Worm (Caenorhabditis elegans): ENCODE data around the gene ptc-3.

The ptc-3 gene

DNA sequence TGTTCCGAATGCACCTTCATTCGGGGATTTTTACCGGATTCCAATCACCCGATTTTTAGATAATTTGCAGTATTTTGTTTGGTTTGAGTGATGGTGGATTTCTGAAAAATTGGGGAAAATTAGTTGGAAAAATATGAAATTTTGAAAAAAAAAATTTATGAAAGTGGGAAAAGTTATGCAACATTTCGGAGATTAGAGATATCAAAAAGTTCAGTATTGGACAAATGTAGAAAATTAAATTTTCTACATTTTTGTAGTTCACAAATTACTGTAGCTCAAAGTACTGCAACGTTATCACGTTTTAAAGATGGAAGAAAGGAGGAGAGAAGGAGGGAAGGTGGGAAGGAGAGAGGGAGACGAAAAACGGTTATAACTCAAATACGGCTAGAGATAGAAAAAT is at the start of gene ptc-3:
ptc-3 (minus strand) TSS at position 101 of the 400 bp plus-strand sequence.
- TF ChIP-seq nhr-80 (tag; optimal IDR thresholded peaks at IDR 0.05) (no peak), attf-5 (GFP tag; optimal IDR thresholded peaks at IDR 0.05) (no peak), Y79H2A.3 (GFP tag; conservative IDR thresholded peaks at IDR 0.05) (no peak), rcor-1 (GFP tag; IDR thresholded peaks at IDR 0.05) (no peak), athp-1 (tag; optimal IDR thresholded peaks at IDR 0.05) (no peak), sea-2 (GFP tag; IDR thresholded peaks at IDR 0.05) (no peak), Y67H2A.10 (GFP tag; conservative IDR thresholded peaks at IDR 0.05) (no peak), dox-1 (GFP tag; IDR thresholded peaks at IDR 0.05) (no peak), ceh-91 (GFP tag; IDR thresholded peaks at IDR 0.05) (no peak), nhr-120 (GFP tag; IDR thresholded peaks at IDR 0.05) (no peak)

DNA sequence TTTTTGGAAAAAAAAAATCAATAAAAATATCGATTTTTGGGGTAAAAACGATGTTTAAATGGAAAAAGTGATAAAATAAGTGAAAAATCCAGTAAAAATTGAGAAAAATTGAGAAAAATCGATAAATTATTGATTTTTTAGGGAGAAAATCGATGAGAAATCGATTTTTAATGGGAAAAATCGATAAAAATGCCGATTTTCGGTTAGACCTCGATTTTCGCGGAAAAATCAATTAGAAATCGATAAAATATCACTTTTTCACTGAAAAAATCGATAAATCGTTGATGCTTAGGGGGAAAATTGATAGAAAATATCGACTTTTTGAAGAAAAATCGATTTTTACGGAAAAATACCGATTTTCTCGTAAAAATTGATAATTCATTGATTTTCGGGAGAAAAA is 48.8 kb upstream of the ptc-3 start:
- no peak for TF ChIP-seq egrh-3 (GFP tag; IDR thresholded peaks at IDR 0.05)
- TF ChIP-seq nhr-80 (tag; optimal IDR thresholded peaks at IDR 0.05), result no peak
- TF ChIP-seq atf-7 (tag; optimal IDR thresholded peaks at IDR 0.05), result no peak
- TF ChIP-seq ceh-91 (GFP tag; IDR thresholded peaks at IDR 0.05), result no peak
- TF ChIP-seq let-526 (GFP tag; IDR thresholded peaks at IDR 0.05), result no peak
- TF ChIP-seq B0261.1 (tag; optimal IDR thresholded peaks at IDR 0.05), result no peak
- TF ChIP-seq ets-4 (GFP tag; optimal IDR thresholded peaks at IDR 0.05), result no peak
- no peak for TF ChIP-seq hlh-12 (tag; optimal IDR thresholded peaks at IDR 0.05)
- TF ChIP-seq Y53G8AR.9 (GFP tag; conservative IDR thresholded peaks at IDR 0.05), result no peak
- TF ChIP-seq ceh-79 (tag; optimal IDR thresholded peaks at IDR 0.05), result no peak
- TF ChIP-seq F57A8.1 (GFP tag; optimal IDR thresholded peaks at IDR 0.05), result no peak
- TF ChIP-seq lsl-1 (GFP tag; optimal IDR thresholded peaks at IDR 0.05), result no peak
- no peak for TF ChIP-seq pha-4 (tag; optimal IDR thresholded peaks at IDR 0.05)
- no peak for TF ChIP-seq bed-2 (GFP tag; IDR thresholded peaks at IDR 0.05)
- TF ChIP-seq zim-3 (tag; optimal IDR thresholded peaks at IDR 0.05), result no peak
- TF ChIP-seq rcor-1 (GFP tag; IDR thresholded peaks at IDR 0.05), result no peak

ce11 chrII:2900248-2900647 is 47.9 kb upstream of the ptc-3 start, which contains the start of gene ubc-26:
Gene ubc-26 (minus strand): TSS chrII:2900348.
- no peak for TF ChIP-seq B0019.2 (GFP tag; conservative IDR thresholded peaks at IDR 0.05)
- TF ChIP-seq ceh-27 (GFP tag; optimal IDR thresholded peaks at IDR 0.05), result no peak
- no peak for TF ChIP-seq hrde-1 (tag; optimal IDR thresholded peaks at IDR 0.05; ENCODE audit: borderline replicate concordance)
- TF ChIP-seq let-607 (tag; optimal IDR thresholded peaks at IDR 0.05), result no peak
- TF ChIP-seq athp-1 (tag; optimal IDR thresholded peaks at IDR 0.05), result no peak
- no peak for TF ChIP-seq nfyb-1 (GFP tag; IDR thresholded peaks at IDR 0.05)
- no peak for TF ChIP-seq lsy-27 (tag; optimal IDR thresholded peaks at IDR 0.05; ENCODE audit: borderline replicate concordance, insufficient read depth)
- TF ChIP-seq madf-10 (tag; optimal IDR thresholded peaks at IDR 0.05), result no peak
- TF ChIP-seq aptf-3 (GFP tag; IDR thresholded peaks at IDR 0.05), result no peak
- TF ChIP-seq let-526 (GFP tag; IDR thresholded peaks at IDR 0.05), result no peak
- TF ChIP-seq pha-4 (tag; optimal IDR thresholded peaks at IDR 0.05), result no peak
- TF ChIP-seq lir-1 (GFP tag; conservative IDR thresholded peaks at IDR 0.05), result no peak
- no peak for TF ChIP-seq attf-3 (GFP tag; conservative IDR thresholded peaks at IDR 0.05)
- TF ChIP-seq fkh-3 (tag; optimal IDR thresholded peaks at IDR 0.05), result no peak

DNA sequence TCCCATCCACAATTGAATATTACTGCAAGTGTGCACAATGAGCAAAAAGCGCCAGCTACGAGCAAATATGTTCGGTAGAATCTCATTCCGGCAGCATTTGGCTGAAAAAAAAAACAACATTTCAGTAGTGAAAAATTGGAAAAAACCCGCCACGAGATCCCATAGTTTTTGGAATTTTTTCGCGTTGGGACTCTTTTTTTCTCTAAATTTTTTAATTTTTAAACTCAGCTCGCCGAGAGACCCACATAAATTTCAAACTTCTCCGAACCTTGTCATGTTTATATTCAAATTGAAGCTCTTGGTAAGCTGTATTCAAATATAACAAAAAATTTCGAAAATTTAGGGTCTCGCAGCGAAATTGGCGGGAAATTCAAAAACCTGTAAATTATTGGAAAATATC is 41.9 kb upstream of the ptc-3 start, which contains the start of gene sqv-2:
sqv-2 (minus strand) TSS at position 101 of the 400 bp plus-strand sequence.
- TF ChIP-seq somi-1 (GFP tag; optimal IDR thresholded peaks at IDR 0.05) (no peak), lin-54 (GFP tag; optimal IDR thresholded peaks at IDR 0.05) (no peak), ZK185.1 (tag; optimal IDR thresholded peaks at IDR 0.05; ENCODE audit: poor library complexity, severe bottlenecking) (no peak), lsl-1 (GFP tag; optimal IDR thresholded peaks at IDR 0.05) (no peak), rcor-1 (GFP tag; IDR thresholded peaks at IDR 0.05) (no peak), F22D6.2 (tag; optimal IDR thresholded peaks at IDR 0.05) (no peak), attf-5 (GFP tag; optimal IDR thresholded peaks at IDR 0.05) (no peak)
